Fruit fly (Drosophila melanogaster): ENCODE data around the gene DCP2.
A peak's percentile ranks its signal among the peaks of the same experiment; 100 is the strongest.

DCP2 gene

DNA sequence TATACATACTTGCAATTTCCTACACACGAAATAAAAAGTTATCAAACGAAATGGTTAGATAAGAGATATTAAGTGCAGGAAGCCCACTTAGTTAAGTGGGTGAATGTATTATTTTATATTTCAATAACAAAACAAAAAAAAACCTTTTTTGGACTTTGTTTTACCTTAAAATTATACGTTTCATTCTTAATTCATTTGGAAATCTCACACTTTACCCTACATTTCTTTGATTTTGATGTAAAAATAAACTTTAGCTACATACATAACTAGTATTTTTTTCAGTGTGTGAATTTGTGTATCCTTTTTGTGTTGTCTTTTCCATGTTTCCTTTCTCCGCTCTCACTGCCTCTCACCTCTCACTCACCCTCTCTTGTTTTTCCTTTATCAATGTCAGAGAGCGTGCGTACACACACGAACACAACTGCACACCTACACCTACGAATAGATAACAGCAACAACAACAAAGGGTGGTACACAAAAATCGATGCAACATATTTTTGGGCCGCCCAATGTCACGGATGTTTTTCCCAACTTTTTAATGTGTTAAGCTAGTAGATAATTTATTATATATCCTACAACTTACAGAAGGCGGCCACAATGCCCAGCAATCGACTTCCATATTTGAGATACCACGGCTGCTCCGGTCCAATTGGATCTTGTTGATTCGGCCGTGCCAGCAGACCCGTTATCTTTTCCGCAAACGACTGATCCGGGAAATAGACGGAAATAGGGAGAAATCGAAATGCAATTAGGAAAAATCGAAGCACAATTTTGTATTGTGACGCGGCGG lies 10.7 kb downstream of the DCP2 start (continued):
- TF ChIP-seq spab (GFP tag; optimal IDR thresholded peaks at IDR 0.05): peak; percentile 90
- peak; percentile 92 for TF ChIP-seq dsx (GFP tag; optimal IDR thresholded peaks at IDR 0.05; ENCODE audit: poor library complexity, severe bottlenecking)
- peak; percentile 92 for TF ChIP-seq Ets96B (tag; optimal IDR thresholded peaks at IDR 0.05)
- TF ChIP-seq fkh (GFP tag; optimal IDR thresholded peaks at IDR 0.05): peak; percentile 18
- TF ChIP-seq CG6276 (GFP tag; optimal IDR thresholded peaks at IDR 0.05): no peak
- peak; percentile 96 for TF ChIP-seq CG3919 (GFP tag; optimal IDR thresholded peaks at IDR 0.05)
- TF ChIP-seq ss (GFP tag; optimal IDR thresholded peaks at IDR 0.05): peak; percentile 84 to 90
- peak; percentile 95 for TF ChIP-seq CG34406 (GFP tag; optimal IDR thresholded peaks at IDR 0.05)
- TF ChIP-seq CG11902 (GFP tag; optimal IDR thresholded peaks at IDR 0.05): peak; percentile 75
- TF ChIP-seq esn (GFP tag; optimal IDR thresholded peaks at IDR 0.05): peak; percentile 96
- TF ChIP-seq eg (GFP tag; IDR thresholded peaks at IDR 0.05): no peak; the same call in 1 of the 3 replicates
- TF ChIP-seq CG6854 (GFP tag; optimal IDR thresholded peaks at IDR 0.05): peak; percentile 75
- no peak for TF ChIP-seq CG16779 (tag; optimal IDR thresholded peaks at IDR 0.05)
- TF ChIP-seq Eip75B (GFP tag; optimal IDR thresholded peaks at IDR 0.05): peak; percentile 97
- peak; percentile 83 for TF ChIP-seq CG6808 (GFP tag; optimal IDR thresholded peaks at IDR 0.05)
- peak; percentile 30 for TF ChIP-seq Eip93F (GFP tag; optimal IDR thresholded peaks at IDR 0.05)
- TF ChIP-seq CG32006 (GFP tag; optimal IDR thresholded peaks at IDR 0.05): peak; percentile 96
- peak; percentile 67 for TF ChIP-seq vri (GFP tag; optimal IDR thresholded peaks at IDR 0.05)
- TF ChIP-seq Sox102F (GFP tag; optimal IDR thresholded peaks at IDR 0.05): peak; percentile 89
- peak; percentile 95 for TF ChIP-seq net (GFP tag; optimal IDR thresholded peaks at IDR 0.05)
- TF ChIP-seq salr (GFP tag; optimal IDR thresholded peaks at IDR 0.05): peak in 1 of 2 experiments; percentile 95
- TF ChIP-seq cyc (GFP tag; optimal IDR thresholded peaks at IDR 0.05): peak; percentile 90
- peak; percentile 83 for TF ChIP-seq CG9139 (GFP tag; optimal IDR thresholded peaks at IDR 0.05)
- no peak for TF ChIP-seq Smox (GFP tag; optimal IDR thresholded peaks at IDR 0.05)
- TF ChIP-seq CG11294 (GFP tag; IDR thresholded peaks at IDR 0.05): peak; percentile 78; the same call in 1 of the 2 replicates
- peak; percentile 94 for TF ChIP-seq Sox14 (GFP tag; optimal IDR thresholded peaks at IDR 0.05)
- TF ChIP-seq CG10669 (GFP tag; optimal IDR thresholded peaks at IDR 0.05): peak; percentile 91
- peak; percentile 95 for TF ChIP-seq svp (GFP tag)
- peak; percentile 99 for TF ChIP-seq Eip78C (GFP tag)
- TF ChIP-seq Ets21C (GFP tag; optimal IDR thresholded peaks at IDR 0.05): peak; percentile 87
- peak; percentile 88 for TF ChIP-seq Gug (GFP tag; IDR thresholded peaks at IDR 0.05)
- TF ChIP-seq dac (GFP tag; optimal IDR thresholded peaks at IDR 0.05): peak; percentile 68
- TF ChIP-seq acj6 (GFP tag; optimal IDR thresholded peaks at IDR 0.05): peak; percentile 95
- TF ChIP-seq CG1621 (tag; optimal IDR thresholded peaks at IDR 0.05): peak; percentile 81
- TF ChIP-seq fd59A (GFP tag; optimal IDR thresholded peaks at IDR 0.05): peak; percentile 86
- TF ChIP-seq fd85E (GFP tag; optimal IDR thresholded peaks at IDR 0.05): peak; percentile 75
- peak; percentile 95 for TF ChIP-seq OdsH (GFP tag; optimal IDR thresholded peaks at IDR 0.05)
- peak; percentile 92 for TF ChIP-seq CG31627 (GFP tag; optimal IDR thresholded peaks at IDR 0.05)
- TF ChIP-seq CG11762 (GFP tag; optimal IDR thresholded peaks at IDR 0.05; ENCODE audit: insufficient read depth): peak; percentile 96
- peak; percentile 90 for TF ChIP-seq CG3032 (tag; optimal IDR thresholded peaks at IDR 0.05)
- TF ChIP-seq CG15336 (GFP tag; IDR thresholded peaks at IDR 0.05): peak; percentile 93

Data from whole organism, prepupa.